Worm (Caenorhabditis elegans): ENCODE results near the gene fbxa-150.
"Not testable (repeated sequence)": the region's sequence is repeated elsewhere in the genome, so short reads cannot be mapped to it uniquely, and the experiment has no call there.

- TF ChIP-seq dao-5, him-1 (tag; optimal IDR thresholded peaks at IDR 0.05): not testable (repeated sequence)
These were observed 41.7 kb downstream of the fbxa-150 start, which contains the start of gene F26F2.13 for ce11 chrV:20564054-20564453.
